Fruit fly (Drosophila melanogaster) whole organism, embryonic: ENCODE data around the gene Cyp313b1.

Source experiments
- Aef1 ChIP-seq: fragments of 200-800 bp; sonication (Bioruptor generic); IDR thresholded peaks from 3 replicates; pipeline ENCODE4 v1.3.6; 2022; ENCODE audit warnings: missing biosample characterization, missing genetic modification characterization
- Atf3 ChIP-seq: fragments of 200-800 bp; sonication (Bioruptor generic); optimal IDR thresholded peaks from 3 replicates; lab custom pipeline; 2016; ENCODE audit warnings: missing biosample characterization, missing genetic modification characterization
- Bgb ChIP-seq: fragments of 200-800 bp; sonication (Bioruptor generic); IDR thresholded peaks from 2 replicates; pipeline ENCODE4 v1.3.6; 2022; ENCODE audit warnings: missing biosample characterization, missing genetic modification characterization; ENCODE audit not compliant: partially characterized antibody
- BtbVII ChIP-seq: fragments of 200-800 bp; sonication (Bioruptor generic); optimal IDR thresholded peaks from 3 replicates; lab custom pipeline; 2017; ENCODE audit warnings: missing biosample characterization, mild to moderate bottlenecking, missing genetic modification characterization
- CG10979 ChIP-seq: fragments of 200-800 bp; sonication (Bioruptor generic); optimal IDR thresholded peaks from 2 replicates; lab custom pipeline; 2018; ENCODE audit warnings: missing biosample characterization, mild to moderate bottlenecking, missing genetic modification characterization, moderate library complexity
- CG13624 ChIP-seq: fragments of 200-800 bp; sonication (Bioruptor generic); optimal IDR thresholded peaks from 2 replicates; lab custom pipeline; 2016; ENCODE audit warnings: missing biosample characterization, missing genetic modification characterization
- CG14667 ChIP-seq: fragments of 200-800 bp; sonication (Bioruptor generic); IDR thresholded peaks from 2 replicates; pipeline ENCODE4 v1.3.6; 2022; ENCODE audit warnings: missing biosample characterization, missing genetic modification characterization
- CG15601 ChIP-seq: fragments of 200-800 bp; sonication (Bioruptor generic); optimal IDR thresholded peaks from 3 replicates; lab custom pipeline; 2019; ENCODE audit warnings: missing biosample characterization, mild to moderate bottlenecking, missing genetic modification characterization, moderate library complexity
- CG15696 ChIP-seq: fragments of 200-800 bp; sonication (Bioruptor generic); optimal IDR thresholded peaks from 2 replicates; lab custom pipeline; 2019; ENCODE audit warnings: missing biosample characterization, mild to moderate bottlenecking, missing genetic modification characterization, moderate library complexity
- CG2712 ChIP-seq: fragments of 200-800 bp; optimal IDR thresholded peaks from 3 replicates; lab custom pipeline; 2019; ENCODE audit warnings: missing biosample characterization, mild to moderate bottlenecking, missing genetic modification characterization, moderate library complexity
- CG2875 ChIP-seq: fragments of 200-800 bp; sonication (Bioruptor generic); optimal IDR thresholded peaks from 2 replicates; lab custom pipeline; 2017; ENCODE audit warnings: missing biosample characterization, mild to moderate bottlenecking, missing genetic modification characterization, missing genetic modification reagents
- CG30431 ChIP-seq: fragments of 200-800 bp; sonication (Bioruptor generic); optimal IDR thresholded peaks from 2 replicates; lab custom pipeline; 2017; ENCODE audit warnings: missing biosample characterization, missing genetic modification characterization
- CG3065 ChIP-seq: fragments of 200-800 bp; sonication (Bioruptor generic); optimal IDR thresholded peaks from 2 replicates; lab custom pipeline; 2016; ENCODE audit warnings: missing biosample characterization, missing genetic modification characterization
- CG31365 ChIP-seq: fragments of 200-800 bp; sonication (Bioruptor generic); optimal IDR thresholded peaks from 2 replicates; lab custom pipeline; 2018; ENCODE audit warnings: missing biosample characterization, mild to moderate bottlenecking, missing genetic modification characterization
- CG3163 ChIP-seq: fragments of 200-800 bp; sonication (Bioruptor generic); optimal IDR thresholded peaks from 3 replicates; lab custom pipeline; 2016; ENCODE audit warnings: missing biosample characterization, missing genetic modification characterization
- CG33557 ChIP-seq: fragments of 200-800 bp; sonication (Bioruptor generic); optimal IDR thresholded peaks from 2 replicates; lab custom pipeline; 2019; ENCODE audit warnings: missing biosample characterization, mild to moderate bottlenecking, missing genetic modification characterization, moderate library complexity
- CG4404 ChIP-seq: fragments of 200-800 bp; sonication (Bioruptor generic); IDR thresholded peaks from 2 replicates; pipeline ENCODE4 v1.3.6; 2022; ENCODE audit warnings: missing biosample characterization, missing genetic modification characterization
- CG4617 ChIP-seq: fragments of 200-800 bp; sonication (Bioruptor generic); optimal IDR thresholded peaks from 3 replicates; lab custom pipeline; 2016; ENCODE audit warnings: missing biosample characterization, missing genetic modification characterization, borderline replicate concordance
- CG5180 ChIP-seq: fragments of 200-800 bp; sonication (Bioruptor generic); optimal IDR thresholded peaks from 3 replicates; lab custom pipeline; 2017; ENCODE audit warnings: missing biosample characterization, missing genetic modification characterization, mild to moderate bottlenecking, moderate library complexity, missing genetic modification reagents
- CG7556 ChIP-seq: fragments of 200-800 bp; sonication (Bioruptor generic); optimal IDR thresholded peaks from 2 replicates; lab custom pipeline; 2017; ENCODE audit warnings: missing biosample characterization, mild to moderate bottlenecking, missing genetic modification characterization
- CG8359 ChIP-seq: fragments of 200-800 bp; sonication (Bioruptor generic); optimal IDR thresholded peaks from 2 replicates; lab custom pipeline; 2017; ENCODE audit warnings: missing biosample characterization, mild to moderate bottlenecking, missing genetic modification characterization, borderline replicate concordance
- CTCF ChIP-seq: fragments of 200-800 bp; sonication (Bioruptor generic); optimal IDR thresholded peaks from 2 replicates; lab custom pipeline; 2017; ENCODE audit warnings: missing biosample characterization, mild to moderate bottlenecking, missing genetic modification characterization, moderate library complexity
- Fer3 ChIP-seq: fragments of 200-800 bp; sonication (Bioruptor generic); optimal IDR thresholded peaks from 2 replicates; lab custom pipeline; 2018; ENCODE audit warnings: missing biosample characterization, mild to moderate bottlenecking, missing genetic modification characterization, moderate library complexity
- Gug ChIP-seq: fragments of 200-800 bp; sonication (Bioruptor generic); IDR thresholded peaks from 4 replicates; pipeline ENCODE4 v1.3.6; 2022; ENCODE audit warnings: missing biosample characterization, missing genetic modification characterization
- MTF-1 ChIP-seq: fragments of 200-800 bp; sonication (Bioruptor generic); optimal IDR thresholded peaks from 2 replicates; lab custom pipeline; 2018; ENCODE audit warnings: missing biosample characterization, mild to moderate bottlenecking, missing genetic modification characterization, borderline replicate concordance
- Mad ChIP-seq: fragments of 200-800 bp; sonication (Bioruptor generic); optimal IDR thresholded peaks from 2 replicates; lab custom pipeline; 2016; ENCODE audit warnings: missing biosample characterization, missing genetic modification characterization
- Oli ChIP-seq: fragments of 200-800 bp; sonication (Bioruptor generic); optimal IDR thresholded peaks from 2 replicates; lab custom pipeline; 2018; ENCODE audit warnings: missing biosample characterization, mild to moderate bottlenecking, missing genetic modification characterization, moderate library complexity
- Optix ChIP-seq: fragments of 200-800 bp; sonication (Bioruptor generic); IDR thresholded peaks from 3 replicates; pipeline ENCODE4 v1.3.6; 2022; ENCODE audit warnings: missing biosample characterization, missing genetic modification characterization
- PHDP ChIP-seq: fragments of 200-800 bp; sonication (Bioruptor generic); optimal IDR thresholded peaks from 3 replicates; lab custom pipeline; 2018; ENCODE audit warnings: missing biosample characterization, mild to moderate bottlenecking, missing genetic modification characterization, moderate library complexity
- Ptx1 ChIP-seq: fragments of 200-800 bp; sonication (Bioruptor generic); IDR thresholded peaks from 2 replicates; pipeline ENCODE4 v1.3.6; 2022; ENCODE audit warnings: missing biosample characterization, missing genetic modification characterization
- Sin3A ChIP-seq: fragments of >200 bp; optimal IDR thresholded peaks from 2 replicates; lab custom pipeline; 2018
- Sry-β ChIP-seq: fragments of 200-800 bp; sonication (Bioruptor generic); optimal IDR thresholded peaks from 2 replicates; lab custom pipeline; 2018; ENCODE audit warnings: missing biosample characterization, mild to moderate bottlenecking, missing genetic modification characterization, moderate library complexity
- Usf ChIP-seq: fragments of 200-800 bp; sonication (Bioruptor generic); optimal IDR thresholded peaks from 2 replicates; lab custom pipeline; 2017; ENCODE audit warnings: missing genotype, missing biosample characterization, missing genetic modification characterization
- YL-1 ChIP-seq: fragments of 200-800 bp; sonication (Bioruptor generic); optimal IDR thresholded peaks from 3 replicates; lab custom pipeline; 2017; ENCODE audit warnings: missing biosample characterization, mild to moderate bottlenecking, missing genetic modification characterization
- amos ChIP-seq: fragments of 200-800 bp; sonication (Bioruptor generic); IDR thresholded peaks from 2 replicates; pipeline ENCODE4 v1.3.6; 2022; ENCODE audit warnings: missing biosample characterization, missing genetic modification characterization; ENCODE audit not compliant: partially characterized antibody
- ash1 ChIP-seq: fragments of 200-800 bp; sonication (Bioruptor generic); optimal IDR thresholded peaks from 2 replicates; lab custom pipeline; 2018; ENCODE audit warnings: missing biosample characterization, mild to moderate bottlenecking, missing genetic modification characterization
- cg ChIP-seq: fragments of 200-800 bp; sonication (Bioruptor generic); optimal IDR thresholded peaks from 3 replicates; lab custom pipeline; 2019; ENCODE audit warnings: missing biosample characterization, mild to moderate bottlenecking, missing genetic modification characterization, moderate library complexity
- chn ChIP-seq: fragments of 200-800 bp; sonication (Bioruptor generic); optimal IDR thresholded peaks from 2 replicates; lab custom pipeline; 2016; ENCODE audit warnings: missing biosample characterization, missing genetic modification characterization
- dati ChIP-seq: fragments of 200-800 bp; sonication (Bioruptor generic); IDR thresholded peaks from 2 replicates; pipeline ENCODE4 v1.3.6; 2022; ENCODE audit warnings: missing biosample characterization, missing genetic modification characterization
- en ChIP-seq: fragments of 200-800 bp; sonication (Bioruptor generic); optimal IDR thresholded peaks from 2 replicates; lab custom pipeline; 2016; ENCODE audit warnings: missing biosample characterization, missing genetic modification characterization
- fd96Cb ChIP-seq: fragments of 200-800 bp; sonication (Bioruptor generic); optimal IDR thresholded peaks from 2 replicates; lab custom pipeline; 2018; ENCODE audit warnings: missing biosample characterization, mild to moderate bottlenecking, missing genetic modification characterization, moderate library complexity
- fu2 ChIP-seq: fragments of 200-800 bp; sonication (Bioruptor generic); optimal IDR thresholded peaks from 2 replicates; lab custom pipeline; 2016; ENCODE audit warnings: missing biosample characterization, missing genetic modification characterization
- grau ChIP-seq: fragments of 200-800 bp; optimal IDR thresholded peaks from 3 replicates; lab custom pipeline; 2019; ENCODE audit warnings: missing biosample characterization, mild to moderate bottlenecking, missing genetic modification characterization, moderate library complexity
- lmd ChIP-seq: fragments of 200-800 bp; sonication (Bioruptor generic); IDR thresholded peaks from 2 replicates; pipeline ENCODE4 v1.3.6; 2022; ENCODE audit warnings: missing biosample characterization, missing genetic modification characterization
- mam ChIP-seq: fragments of 200-800 bp; sonication (Bioruptor generic); optimal IDR thresholded peaks from 3 replicates; lab custom pipeline; 2016; ENCODE audit warnings: missing biosample characterization, missing genetic modification characterization
- oc ChIP-seq: fragments of 200-800 bp; sonication (Bioruptor generic); optimal IDR thresholded peaks from 2 replicates; lab custom pipeline; 2018; ENCODE audit warnings: missing biosample characterization, mild to moderate bottlenecking, missing genetic modification characterization, moderate library complexity
- ranshi ChIP-seq: fragments of 200-800 bp; sonication (Bioruptor generic); IDR thresholded peaks from 2 replicates; pipeline ENCODE4 v1.3.6; 2022; ENCODE audit warnings: missing biosample characterization, missing genetic modification characterization
- schlank ChIP-seq: fragments of 200-800 bp; sonication (Bioruptor generic); optimal IDR thresholded peaks from 2 replicates; lab custom pipeline; 2018; ENCODE audit warnings: missing biosample characterization, mild to moderate bottlenecking, missing genetic modification characterization
- slbo ChIP-seq: fragments of 200-800 bp; sonication (Bioruptor generic); IDR thresholded peaks from 2 replicates; pipeline ENCODE4 v1.3.6; 2022; ENCODE audit warnings: missing biosample characterization, missing genetic modification characterization
- slou ChIP-seq: fragments of 200-800 bp; sonication (Bioruptor generic); optimal IDR thresholded peaks from 3 replicates; lab custom pipeline; 2016; ENCODE audit warnings: missing biosample characterization, missing genetic modification characterization
- unc-4 ChIP-seq: fragments of 200-800 bp; sonication (Bioruptor generic); IDR thresholded peaks from 2 replicates; pipeline ENCODE4 v1.3.6; 2022; ENCODE audit warnings: missing biosample characterization, missing genetic modification characterization; ENCODE audit not compliant: partially characterized antibody

The Cyp313b1 gene

DNA sequence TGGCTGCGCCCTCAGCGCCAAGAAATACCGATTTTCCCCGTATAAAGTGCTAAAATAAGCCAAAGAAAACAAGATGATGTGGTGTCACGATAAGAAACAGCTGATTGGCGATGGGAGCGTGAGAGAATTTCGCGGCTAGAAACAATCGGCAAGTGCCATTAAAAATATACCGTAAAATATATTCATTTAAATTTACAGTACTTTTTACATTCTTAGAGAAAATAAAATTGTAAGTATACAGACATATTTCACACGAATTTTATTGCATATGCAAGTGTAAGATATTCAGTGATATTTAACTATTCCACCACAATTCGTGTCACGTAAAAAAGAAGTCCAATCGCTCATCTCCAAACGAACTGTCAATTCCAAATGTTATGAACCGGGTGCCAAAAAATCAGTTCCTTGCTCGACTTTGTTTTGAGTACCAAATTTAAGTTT, 31.1 kb upstream of the Cyp313b1 start, which contains the start of the genes Unc50, CG11755 and CG8043 (continued):
- TF ChIP-seq Bgb (GFP tag; lab: Robert Waterston, UW) (peak; percentile 93), cg (GFP tag; lab: Kevin White, UChicago) (no peak), Usf (GFP tag; lab: Kevin White, UChicago) (peak; percentile 59), CG15601 (tag; lab: Kevin White, UChicago) (peak; percentile 74), CG13624 (peak; percentile 71), en (peak; percentile 8), slou (peak; percentile 78), CG2712 (tag; lab: Kevin White, UChicago) (peak; percentile 85), MTF-1 (GFP tag; lab: Kevin White, UChicago) (no peak), lmd (GFP tag; lab: Robert Waterston, UW) (peak; percentile 82), Aef1 (GFP tag; lab: Robert Waterston, UW) (peak; percentile 80), unc-4 (GFP tag; lab: Robert Waterston, UW) (peak; percentile 98), CG7556 (GFP tag; lab: Kevin White, UChicago) (peak; percentile 74), mam (GFP tag; lab: Kevin White, UChicago) (peak; percentile 73), CG3065 (peak; percentile 48), ash1 (no peak), Sry-β (peak; percentile 46), CG8359 (no peak), CG31365 (tag; lab: Kevin White, UChicago) (peak; percentile 19), CG2875 (GFP tag; lab: Kevin White, UChicago) (peak; percentile 51), Atf3 (peak; percentile 23), CG3163 (GFP tag; lab: Kevin White, UChicago) (peak; percentile 9), CG5180 (GFP tag; lab: Kevin White, UChicago) (peak; percentile 46), amos (peak; percentile 93), CG10979 (tag; lab: Kevin White, UChicago) (peak; percentile 75), Sin3A (peak; percentile 88), Oli (tag; lab: Kevin White, UChicago) (peak; percentile 64), CG14667 (GFP tag; lab: Robert Waterston, UW) (peak; percentile 75), CG30431 (GFP tag; lab: Kevin White, UChicago) (no peak), ranshi (GFP tag; lab: Robert Waterston, UW) (peak; percentile 62; the same call in 1 of the 2 replicates), fd96Cb (tag; lab: Kevin White, UChicago) (peak; percentile 66), dati (GFP tag; lab: Robert Waterston, UW) (no peak), Mad (GFP tag; lab: Kevin White, UChicago) (peak; percentile 76), PHDP (tag; lab: Kevin White, UChicago) (no peak), YL-1 (GFP tag; lab: Kevin White, UChicago) (peak; percentile 71), grau (tag; lab: Kevin White, UChicago) (peak; percentile 84), Fer3 (tag; lab: Kevin White, UChicago) (peak; percentile 70), oc (tag; lab: Kevin White, UChicago) (peak; percentile 17), Optix (peak; percentile 45; the same call in 1 of the 3 replicates), BtbVII (GFP tag; lab: Kevin White, UChicago) (no peak), CG4404 (GFP tag; lab: Robert Waterston, UW) (peak; percentile 78), CG33557 (GFP tag; lab: Kevin White, UChicago) (peak; percentile 79), CG15696 (tag; lab: Kevin White, UChicago) (peak; percentile 83), Ptx1 (peak; percentile 75), chn (GFP tag; lab: Kevin White, UChicago) (peak; percentile 60), schlank (tag; lab: Kevin White, UChicago) (peak; percentile 22), Gug (GFP tag; lab: Robert Waterston, UW) (peak; percentile 81; the same call in 2 of the 4 replicates), slbo (GFP tag; lab: Robert Waterston, UW) (peak; percentile 83), CG4617 (GFP tag; lab: Kevin White, UChicago) (peak; percentile 68), CTCF (GFP tag; lab: Kevin White, UChicago) (no peak), fu2 (peak; percentile 44)
